Fruit fly (Drosophila melanogaster) S2 (cell line): ENCODE results near the gene BG642167.

Experiments
- CG8478 ChIP-seq: fragments of >200 bp; optimal IDR thresholded peaks from 2 replicates; lab custom pipeline; 2018
- CTCF ChIP-seq, 2 experiments: fragments of >200 bp; optimal IDR thresholded peaks; 2 replicates each; lab custom pipeline; 2018

BG642167 gene

dm6 chr3R:25811611-25812010 is 5.4 kb downstream of the BG642167 start, which contains the start of the genes Acam and CG17770:
Acam (plus strand) TSS chr3R:25811911.
CG17770 (plus strand) TSS chr3R:25811911.
- TF ChIP-seq CTCF (optimal IDR thresholded peaks at IDR 0.05; lab: Kevin White, UChicago), result no peak
- TF ChIP-seq CG8478 (lab: Kevin White, UChicago), result no peak

- TF ChIP-seq CG8478 (lab: Kevin White, UChicago) (no peak), CTCF (optimal IDR thresholded peaks at IDR 0.05; lab: Kevin White, UChicago) (no peak)
Observed at dm6 chr3R:25815179-25815578, 8.9 kb downstream of the BG642167 start, which contains the start of gene CG14354. CG14354 (plus strand) TSS chr3R:25815479.

dm6 chr3R:25829598-25829997 is 23.4 kb downstream of the BG642167 start, which contains the start of gene Mst57Dc:
Mst57Dc (minus strand) TSS chr3R:25829698.
- TF ChIP-seq CG8478 (lab: Kevin White, UChicago) (no peak), CTCF (optimal IDR thresholded peaks at IDR 0.05; lab: Kevin White, UChicago) (no peak)

dm6 chr3R:25830128-25830527 is 23.9 kb downstream of the BG642167 start, which contains the start of gene Sfp96F:
Sfp96F (minus strand) TSS chr3R:25830228.
- no peak for TF ChIP-seq CG8478 (lab: Kevin White, UChicago)
- no peak for TF ChIP-seq CTCF (optimal IDR thresholded peaks at IDR 0.05; lab: Kevin White, UChicago)

dm6 chr3R:25830814-25831213 is 24.6 kb downstream of the BG642167 start, which contains the start of gene Mst57Db:
Mst57Db (minus strand) TSS chr3R:25830914.
- TF ChIP-seq CTCF (optimal IDR thresholded peaks at IDR 0.05; lab: Kevin White, UChicago), result no peak
- TF ChIP-seq CG8478 (lab: Kevin White, UChicago), result no peak

dm6 chr3R:25831799-25832280 is 25.6 kb downstream of the BG642167 start, which contains the start of the genes Mst57Da and alpha4GT2:
Mst57Da (minus strand) TSS chr3R:25831899.
alpha4GT2 (plus strand) TSS chr3R:25832230.
- no peak for TF ChIP-seq CTCF (optimal IDR thresholded peaks at IDR 0.05; lab: Kevin White, UChicago)
- TF ChIP-seq CG8478 (lab: Kevin White, UChicago), result no peak

- TF ChIP-seq CTCF (optimal IDR thresholded peaks at IDR 0.05; lab: Kevin White, UChicago) (peak; percentile 91 to 96), CG8478 (lab: Kevin White, UChicago) (no peak)
Observed at dm6 chr3R:25851224-25851682, 45.0 kb downstream of the BG642167 start, which contains the start of the genes CG14545 and CG5886. CG14545 (minus strand) TSS chr3R:25851291. CG5886 (plus strand) TSS chr3R:25851632.

- no peak for TF ChIP-seq CG8478 (lab: Kevin White, UChicago)
- TF ChIP-seq CTCF (optimal IDR thresholded peaks at IDR 0.05; lab: Kevin White, UChicago), result no peak
Observed at dm6 chr3R:25854825-25855224, 48.6 kb downstream of the BG642167 start.

- no peak for TF ChIP-seq CTCF (optimal IDR thresholded peaks at IDR 0.05; lab: Kevin White, UChicago)
- no peak for TF ChIP-seq CG8478 (lab: Kevin White, UChicago)
Observed at dm6 chr3R:25855594-25856305, 49.5 kb downstream of the BG642167 start, which contains the start of gene CG5890. CG5890 (plus strand) TSS chr3R:25856154.
